Worm (Caenorhabditis elegans): ENCODE results near the gene lap-2.

lap-2 gene

ce11 chrV:13008825-13009224 is 34.7 kb upstream of the lap-2 start, which contains the start of gene F15B9.10:
TSS of gene F15B9.10 (minus strand) at chrV:13008925.
- TF ChIP-seq ama-1 (optimal IDR thresholded peaks at IDR 0.05) (no peak), sma-9 (GFP tag; optimal IDR thresholded peaks at IDR 0.05) (no peak), sma-9 (tag; optimal IDR thresholded peaks at IDR 0.05) (no peak), C34F6.9 (tag; optimal IDR thresholded peaks at IDR 0.05) (no peak), nhr-237 (tag; optimal IDR thresholded peaks at IDR 0.05) (no peak), ztf-11 (tag; optimal IDR thresholded peaks at IDR 0.05) (no peak), mbf-1 (tag; optimal IDR thresholded peaks at IDR 0.05) (no peak), alr-1 (tag; optimal IDR thresholded peaks at IDR 0.05) (no peak)

- TF ChIP-seq ztf-11 (tag; optimal IDR thresholded peaks at IDR 0.05) (no peak), snpc-4 (tag; optimal IDR thresholded peaks at IDR 0.05) (no peak), ceh-16 (tag; optimal IDR thresholded peaks at IDR 0.05) (no peak), nhr-6 (tag; optimal IDR thresholded peaks at IDR 0.05) (no peak), lsy-2 (tag; optimal IDR thresholded peaks at IDR 0.05) (no peak), unc-62 (GFP tag; optimal IDR thresholded peaks at IDR 0.05) (no peak), sma-9 (GFP tag; optimal IDR thresholded peaks at IDR 0.05) (no peak), sma-9 (tag; optimal IDR thresholded peaks at IDR 0.05) (no peak), R02D3.7 (tag; optimal IDR thresholded peaks at IDR 0.05) (no peak), egl-27 (tag; optimal IDR thresholded peaks at IDR 0.05) (no peak), blmp-1 (tag; optimal IDR thresholded peaks at IDR 0.05; ENCODE audit: insufficient read depth) (no peak), ceh-82 (tag; optimal IDR thresholded peaks at IDR 0.05) (no peak), ama-1 (optimal IDR thresholded peaks at IDR 0.05) (no peak), nhr-12 (tag; optimal IDR thresholded peaks at IDR 0.05) (no peak), peb-1 (tag; optimal IDR thresholded peaks at IDR 0.05) (no peak), nhr-23 (tag; optimal IDR thresholded peaks at IDR 0.05) (no peak), ztf-1 (GFP tag; conservative IDR thresholded peaks at IDR 0.05) (no peak), elt-3 (tag; optimal IDR thresholded peaks at IDR 0.05) (no peak), ztf-4 (tag; optimal IDR thresholded peaks at IDR 0.05) (no peak), zag-1 (tag; optimal IDR thresholded peaks at IDR 0.05) (no peak)
Observed at ce11 chrV:13009271-13009670, 34.2 kb upstream of the lap-2 start.

- TF ChIP-seq crh-2 (tag; optimal IDR thresholded peaks at IDR 0.05) (peak; percentile 49), nhr-6 (tag; optimal IDR thresholded peaks at IDR 0.05) (no peak), ama-1 (optimal IDR thresholded peaks at IDR 0.05) (no peak), nhr-23 (tag; optimal IDR thresholded peaks at IDR 0.05) (no peak), mab-5 (tag; optimal IDR thresholded peaks at IDR 0.05) (no peak), nhr-12 (tag; optimal IDR thresholded peaks at IDR 0.05) (no peak), egl-27 (tag; optimal IDR thresholded peaks at IDR 0.05) (no peak), ceh-82 (tag; optimal IDR thresholded peaks at IDR 0.05) (no peak), aly-2 (tag; optimal IDR thresholded peaks at IDR 0.05) (no peak), ztf-4 (tag; optimal IDR thresholded peaks at IDR 0.05) (no peak), lin-11 (tag; optimal IDR thresholded peaks at IDR 0.05) (no peak), peb-1 (tag; optimal IDR thresholded peaks at IDR 0.05) (no peak), lin-39 (tag; optimal IDR thresholded peaks at IDR 0.05) (no peak), gmeb-1 (tag; optimal IDR thresholded peaks at IDR 0.05) (no peak), mdl-1 (tag; optimal IDR thresholded peaks at IDR 0.05) (no peak), sma-9 (GFP tag; optimal IDR thresholded peaks at IDR 0.05) (no peak), sma-9 (tag; optimal IDR thresholded peaks at IDR 0.05) (no peak), elt-3 (tag; optimal IDR thresholded peaks at IDR 0.05) (no peak), ztf-1 (GFP tag; conservative IDR thresholded peaks at IDR 0.05) (no peak), ceh-16 (tag; optimal IDR thresholded peaks at IDR 0.05) (no peak), snpc-4 (tag; optimal IDR thresholded peaks at IDR 0.05) (no peak), lsy-2 (tag; optimal IDR thresholded peaks at IDR 0.05) (peak in 1 of 2 experiments; percentile 49), nhr-10 (tag; optimal IDR thresholded peaks at IDR 0.05) (no peak), unc-55 (GFP tag; optimal IDR thresholded peaks at IDR 0.05) (peak; percentile 32), fos-1 (tag; optimal IDR thresholded peaks at IDR 0.05) (no peak), nhr-11 (tag; optimal IDR thresholded peaks at IDR 0.05) (no peak), ztf-11 (tag; optimal IDR thresholded peaks at IDR 0.05) (no peak), elt-1 (tag; optimal IDR thresholded peaks at IDR 0.05) (no peak), skn-1 (tag; optimal IDR thresholded peaks at IDR 0.05) (no peak), unc-39 (tag; optimal IDR thresholded peaks at IDR 0.05) (no peak), alr-1 (tag; optimal IDR thresholded peaks at IDR 0.05) (no peak), Y55F3AM.14 (GFP tag; optimal IDR thresholded peaks at IDR 0.05) (no peak), zag-1 (tag; optimal IDR thresholded peaks at IDR 0.05) (no peak), mbf-1 (tag; optimal IDR thresholded peaks at IDR 0.05) (no peak), C34F6.9 (tag; optimal IDR thresholded peaks at IDR 0.05) (peak; percentile 57), dmd-4 (tag; optimal IDR thresholded peaks at IDR 0.05) (no peak), nhr-25 (tag; optimal IDR thresholded peaks at IDR 0.05) (no peak), blmp-1 (tag; optimal IDR thresholded peaks at IDR 0.05; ENCODE audit: insufficient read depth) (peak; percentile 39), F13H6.1 (tag; optimal IDR thresholded peaks at IDR 0.05) (peak; percentile 7), lin-13 (GFP tag; optimal IDR thresholded peaks at IDR 0.05) (peak; percentile 21), R02D3.7 (tag; optimal IDR thresholded peaks at IDR 0.05) (no peak), sem-4 (tag; optimal IDR thresholded peaks at IDR 0.05) (no peak), unc-62 (GFP tag; optimal IDR thresholded peaks at IDR 0.05) (no peak), sma-3 (GFP tag; optimal IDR thresholded peaks at IDR 0.05) (no peak), nhr-237 (tag; optimal IDR thresholded peaks at IDR 0.05) (no peak), ZK546.5 (tag; optimal IDR thresholded peaks at IDR 0.05) (no peak), nhr-77 (tag; optimal IDR thresholded peaks at IDR 0.05) (no peak)
Observed at ce11 chrV:13009843-13010242, 33.7 kb upstream of the lap-2 start.

All from whole organism, L2 larva.